Worm (Caenorhabditis elegans) whole organism, mixed stage, embryonic: ENCODE results near the gene cutl-23.

Experiments
- hlh-1 ChIP-seq: fragments of 150-350 bp; optimal IDR thresholded peaks from 2 replicates; lab custom pipeline; 2014; ENCODE audit warnings: missing biosample characterization, missing genetic modification reagents, missing genetic modification characterization
- mab-5 ChIP-seq: fragments of 150-350 bp; optimal IDR thresholded peaks from 2 replicates; lab custom pipeline; 2014; ENCODE audit warnings: missing biosample characterization, missing genetic modification characterization
- nhr-28 ChIP-seq: fragments of 150-350 bp; optimal IDR thresholded peaks from 2 replicates; lab custom pipeline; 2014; ENCODE audit warnings: missing biosample characterization, missing genetic modification characterization
- nhr-76 ChIP-seq: sonication (generic microtip); optimal IDR thresholded peaks from 2 replicates; lab custom pipeline; 2017; ENCODE audit warnings: missing biosample characterization, missing genetic modification characterization
- snpc-4 ChIP-seq: fragments of 150-350 bp; optimal IDR thresholded peaks from 2 replicates; lab custom pipeline; 2014; ENCODE audit warnings: missing biosample characterization, missing genetic modification characterization
- unc-62 ChIP-seq: fragments of 150-350 bp; optimal IDR thresholded peaks from 2 replicates; lab custom pipeline; 2014; ENCODE audit warnings: missing biosample characterization, missing genetic modification reagents, missing genetic modification characterization
- ztf-11 ChIP-seq: fragments of 150-350 bp; optimal IDR thresholded peaks from 2 replicates; lab custom pipeline; 2014; ENCODE audit warnings: missing biosample characterization, missing genetic modification characterization

ce11 chrIII:5785273-5785929 lies 15.4 kb downstream of the cutl-23 start, which contains the start of gene Y37B11A.3:
- TF ChIP-seq hlh-1 (tag; lab: Kevin White, UChicago) (no peak), mab-5 (no peak), snpc-4 (tag; lab: Kevin White, UChicago) (no peak), ztf-11 (tag; lab: Kevin White, UChicago) (no peak), unc-62 (GFP tag; lab: Kevin White, UChicago) (no peak), nhr-76 (tag; lab: Kevin White, UChicago) (no peak), nhr-28 (no peak)
